Fruit fly (Drosophila melanogaster) whole organism, embryonic: ENCODE results near the gene CG32023.

Source experiments
- B-H2 ChIP-seq: fragments of 200-800 bp; sonication (Bioruptor generic); optimal IDR thresholded peaks from 2 replicates; lab custom pipeline; 2018; ENCODE audit warnings: missing biosample characterization, mild to moderate bottlenecking, missing genetic modification characterization
- BEAF-32 ChIP-seq: fragments of 200-800 bp; sonication (Bioruptor generic); optimal IDR thresholded peaks from 3 replicates; lab custom pipeline; 2017; ENCODE audit warnings: missing biosample characterization, missing genetic modification characterization, mild to moderate bottlenecking, moderate library complexity, missing genetic modification reagents
- CG1024 ChIP-seq: fragments of 200-800 bp; sonication (Bioruptor generic); IDR thresholded peaks from 2 replicates; pipeline ENCODE4 v1.3.6; 2022; ENCODE audit warnings: missing biosample characterization, missing genetic modification characterization
- CG10654 ChIP-seq: fragments of 200-800 bp; sonication (Bioruptor generic); optimal IDR thresholded peaks from 2 replicates; lab custom pipeline; 2016; ENCODE audit warnings: missing biosample characterization, missing genetic modification characterization
- CG11696 ChIP-seq: fragments of 200-800 bp; sonication (Bioruptor generic); IDR thresholded peaks from 2 replicates; pipeline ENCODE4 v1.3.6; 2022; ENCODE audit warnings: missing biosample characterization, missing genetic modification characterization
- CG1233 ChIP-seq: fragments of 200-800 bp; sonication (Bioruptor generic); optimal IDR thresholded peaks from 4 replicates; lab custom pipeline; 2018; ENCODE audit warnings: missing biosample characterization, mild to moderate bottlenecking, missing genetic modification characterization
- CG13296 ChIP-seq: fragments of 200-800 bp; sonication (Bioruptor generic); optimal IDR thresholded peaks from 3 replicates; lab custom pipeline; 2018; ENCODE audit warnings: missing biosample characterization, mild to moderate bottlenecking, missing genetic modification characterization
- CG13424 ChIP-seq: fragments of 200-800 bp; sonication (Bioruptor generic); optimal IDR thresholded peaks from 2 replicates; lab custom pipeline; 2019; ENCODE audit warnings: missing biosample characterization, mild to moderate bottlenecking, missing genetic modification characterization, moderate library complexity
- CG13624 ChIP-seq: fragments of 200-800 bp; sonication (Bioruptor generic); optimal IDR thresholded peaks from 2 replicates; lab custom pipeline; 2016; ENCODE audit warnings: missing biosample characterization, missing genetic modification characterization
- CG15011 ChIP-seq: fragments of 200-800 bp; sonication (Bioruptor generic); optimal IDR thresholded peaks from 3 replicates; lab custom pipeline; 2018; ENCODE audit warnings: missing biosample characterization, mild to moderate bottlenecking, missing genetic modification characterization
- CG17361 ChIP-seq: fragments of 200-800 bp; sonication (Bioruptor generic); IDR thresholded peaks from 3 replicates; pipeline ENCODE4 v1.3.6; 2022; ENCODE audit warnings: missing biosample characterization, missing genetic modification characterization
- CG1792 ChIP-seq: fragments of 200-800 bp; sonication (Bioruptor generic); optimal IDR thresholded peaks from 2 replicates; lab custom pipeline; 2016; ENCODE audit warnings: missing biosample characterization, missing genetic modification characterization
- CG18011 ChIP-seq: fragments of 200-800 bp; sonication (Bioruptor generic); optimal IDR thresholded peaks from 2 replicates; lab custom pipeline; 2017; ENCODE audit warnings: missing biosample characterization, missing genetic modification characterization, mild to moderate bottlenecking, moderate library complexity, missing genotype
- CG2875 ChIP-seq: fragments of 200-800 bp; sonication (Bioruptor generic); optimal IDR thresholded peaks from 2 replicates; lab custom pipeline; 2017; ENCODE audit warnings: missing biosample characterization, mild to moderate bottlenecking, missing genetic modification characterization, missing genetic modification reagents
- CG30403 ChIP-seq: fragments of 200-800 bp; sonication (Bioruptor generic); optimal IDR thresholded peaks from 3 replicates; lab custom pipeline; 2016; ENCODE audit warnings: missing biosample characterization, missing genetic modification characterization
- CG31224 ChIP-seq: fragments of 200-800 bp; sonication (Bioruptor generic); IDR thresholded peaks from 2 replicates; pipeline ENCODE4 v1.3.6; 2022; ENCODE audit warnings: missing biosample characterization, missing genetic modification characterization
- CG34376 ChIP-seq: fragments of 200-800 bp; sonication (Bioruptor generic); optimal IDR thresholded peaks from 2 replicates; lab custom pipeline; 2018; ENCODE audit warnings: missing biosample characterization, mild to moderate bottlenecking, missing genetic modification characterization
- CG3726 ChIP-seq: fragments of 200-800 bp; sonication (Bioruptor generic); IDR thresholded peaks from 3 replicates; pipeline ENCODE4, ENCODE4 v1.3.6; 2022; ENCODE audit warnings: missing biosample characterization, missing genetic modification characterization
- CG7357 ChIP-seq: fragments of 200-800 bp; sonication (Bioruptor generic); IDR thresholded peaks from 3 replicates; pipeline ENCODE4 v1.3.6; 2022; ENCODE audit warnings: missing biosample characterization, missing genetic modification characterization
- CG8765 ChIP-seq: fragments of 200-800 bp; sonication (Bioruptor generic); IDR thresholded peaks from 2 replicates; pipeline ENCODE4 v1.3.6; 2022; ENCODE audit warnings: missing biosample characterization, missing genetic modification characterization
- Elba2 ChIP-seq: fragments of 200-800 bp; sonication (Bioruptor generic); optimal IDR thresholded peaks from 3 replicates; lab custom pipeline; 2016; ENCODE audit warnings: missing biosample characterization, missing genetic modification characterization
- Ets65A ChIP-seq: fragments of 200-800 bp; sonication (Bioruptor generic); peaks from one replicate; lab custom pipeline; 2016; ENCODE audit warnings: missing biosample characterization, missing genetic modification characterization
- MESR4 ChIP-seq: fragments of 200-800 bp; sonication (Bioruptor generic); optimal IDR thresholded peaks from 2 replicates; lab custom pipeline; 2018; ENCODE audit warnings: missing biosample characterization, mild to moderate bottlenecking, missing genetic modification characterization, moderate library complexity
- NC2α ChIP-seq: fragments of 200-800 bp; sonication (Bioruptor generic); optimal IDR thresholded peaks from 2 replicates; lab custom pipeline; 2016; ENCODE audit warnings: missing biosample characterization, missing genetic modification characterization
- NfI ChIP-seq: fragments of 200-800 bp; sonication (Bioruptor generic); optimal IDR thresholded peaks from 3 replicates; lab custom pipeline; 2018; ENCODE audit warnings: missing biosample characterization, mild to moderate bottlenecking, missing genetic modification characterization, moderate library complexity
- PHDP ChIP-seq: fragments of 200-800 bp; sonication (Bioruptor generic); optimal IDR thresholded peaks from 3 replicates; lab custom pipeline; 2018; ENCODE audit warnings: missing biosample characterization, mild to moderate bottlenecking, missing genetic modification characterization, moderate library complexity
- Rfx ChIP-seq: fragments of 200-800 bp; sonication (Bioruptor generic); IDR thresholded peaks from 2 replicates; pipeline ENCODE4 v1.3.6; 2022; ENCODE audit warnings: missing biosample characterization, missing genetic modification characterization
- Six4 ChIP-seq: fragments of 200-800 bp; sonication (Bioruptor generic); optimal IDR thresholded peaks from 2 replicates; lab custom pipeline; 2016; ENCODE audit warnings: missing biosample characterization, missing genetic modification characterization
- ato ChIP-seq: fragments of 200-800 bp; sonication (Bioruptor generic); IDR thresholded peaks from 2 replicates; pipeline ENCODE4 v1.3.6; 2022; ENCODE audit warnings: missing biosample characterization, missing genetic modification characterization; ENCODE audit not compliant: partially characterized antibody
- bab2 ChIP-seq: fragments of 200-800 bp; sonication (Bioruptor generic); optimal IDR thresholded peaks from 2 replicates; lab custom pipeline; 2016; ENCODE audit warnings: missing biosample characterization, missing genetic modification characterization
- bcd ChIP-seq: fragments of 200-800 bp; sonication (Bioruptor generic); optimal IDR thresholded peaks from 2 replicates; lab custom pipeline; 2017; ENCODE audit warnings: missing biosample characterization, mild to moderate bottlenecking, missing genetic modification characterization
- dan ChIP-seq: fragments of 200-800 bp; sonication (Bioruptor generic); IDR thresholded peaks from 2 replicates; pipeline ENCODE4 v1.3.6; 2022; ENCODE audit warnings: missing biosample characterization, missing genetic modification characterization
- danr ChIP-seq: fragments of 200-800 bp; sonication (Bioruptor generic); IDR thresholded peaks from 2 replicates; pipeline ENCODE4 v1.3.6; 2022; ENCODE audit warnings: missing biosample characterization, missing genetic modification characterization
- exex ChIP-seq: fragments of 200-800 bp; sonication (Bioruptor generic); optimal IDR thresholded peaks from 4 replicates; lab custom pipeline; 2018; ENCODE audit warnings: missing biosample characterization, mild to moderate bottlenecking, missing genetic modification characterization, moderate library complexity
- fd64A ChIP-seq: fragments of 200-800 bp; sonication (Bioruptor generic); optimal IDR thresholded peaks from 3 replicates; lab custom pipeline; 2018; ENCODE audit warnings: missing biosample characterization, mild to moderate bottlenecking, missing genetic modification characterization
- fru ChIP-seq: fragments of >200 bp; optimal IDR thresholded peaks from 2 replicates; lab custom pipeline; 2017
- hb ChIP-seq: fragments of 200-800 bp; sonication (Bioruptor generic); IDR thresholded peaks from 3 replicates; pipeline ENCODE4 v1.3.6; 2022; ENCODE audit warnings: missing biosample characterization, missing genetic modification characterization; ENCODE audit not compliant: partially characterized antibody
- hkb ChIP-seq, 2 experiments: fragments of 200-800 bp in 1 of 2; fragments of >200 bp in 1 of 2; sonication (Bioruptor generic) in 1 of 2; IDR thresholded peaks in 1 of 2; optimal IDR thresholded peaks in 1 of 2; 2 replicates each; pipeline versions ENCODE4 v1.3.6 to Lab custom; 2017 to 2022; ENCODE audit warnings: missing biosample characterization in 1 of 2, missing genetic modification characterization in 1 of 2
- jigr1 ChIP-seq: fragments of 200-800 bp; sonication (Bioruptor generic); IDR thresholded peaks from 3 replicates; pipeline ENCODE4 v1.3.6; 2022; ENCODE audit warnings: missing biosample characterization, missing genetic modification characterization
- knrl ChIP-seq: fragments of 200-800 bp; sonication (Bioruptor generic); IDR thresholded peaks from 3 replicates; pipeline ENCODE4 v1.3.6; 2022; ENCODE audit warnings: missing biosample characterization, missing genetic modification characterization; ENCODE audit not compliant: partially characterized antibody
- lmd ChIP-seq: fragments of 200-800 bp; sonication (Bioruptor generic); IDR thresholded peaks from 2 replicates; pipeline ENCODE4 v1.3.6; 2022; ENCODE audit warnings: missing biosample characterization, missing genetic modification characterization
- lov ChIP-seq, 2 experiments: fragments of 200-800 bp in 1 of 2; fragments of >200 bp in 1 of 2; sonication (Bioruptor generic) in 1 of 2; IDR thresholded peaks in 1 of 2; optimal IDR thresholded peaks in 1 of 2; 2 replicates in 1 of 2; 3 replicates in 1 of 2; pipeline versions ENCODE4 v1.3.6 to Lab custom; 2017 to 2022; ENCODE audit warnings: missing biosample characterization in 1 of 2, missing genetic modification characterization in 1 of 2
- nerfin-2 ChIP-seq: fragments of 200-800 bp; sonication (Bioruptor generic); IDR thresholded peaks from 2 replicates; pipeline ENCODE4 v1.3.6; 2022; ENCODE audit warnings: missing biosample characterization, missing genetic modification characterization; ENCODE audit not compliant: partially characterized antibody
- nom ChIP-seq: fragments of 200-800 bp; sonication (Bioruptor generic); optimal IDR thresholded peaks from 2 replicates; lab custom pipeline; 2017; ENCODE audit warnings: missing biosample characterization, missing genetic modification characterization, mild to moderate bottlenecking, moderate library complexity, missing genetic modification reagents
- onecut ChIP-seq: fragments of 200-800 bp; sonication (Bioruptor generic); IDR thresholded peaks from 2 replicates; pipeline ENCODE4 v1.3.6; 2022; ENCODE audit warnings: missing biosample characterization, missing genetic modification characterization
- pb ChIP-seq: fragments of 200-800 bp; sonication (Bioruptor generic); optimal IDR thresholded peaks from 3 replicates; lab custom pipeline; 2016; ENCODE audit warnings: missing biosample characterization, missing genetic modification characterization
- phol ChIP-seq: fragments of 200-800 bp; sonication (Bioruptor generic); optimal IDR thresholded peaks from 3 replicates; lab custom pipeline; 2018; ENCODE audit warnings: missing biosample characterization, mild to moderate bottlenecking, missing genetic modification characterization, moderate library complexity
- pros ChIP-seq: fragments of 200-800 bp; sonication (Bioruptor generic); optimal IDR thresholded peaks from 3 replicates; lab custom pipeline; 2019; ENCODE audit warnings: missing biosample characterization, mild to moderate bottlenecking, missing genetic modification characterization, moderate library complexity
- sens-2 ChIP-seq: fragments of 200-800 bp; sonication (Bioruptor generic); IDR thresholded peaks from 2 replicates; pipeline ENCODE4 v1.3.6; 2022; ENCODE audit warnings: missing biosample characterization, missing genetic modification characterization
- shn ChIP-seq: fragments of 200-800 bp; sonication (Bioruptor generic); optimal IDR thresholded peaks from 3 replicates; lab custom pipeline; 2016; ENCODE audit warnings: missing biosample characterization, missing genetic modification characterization
- sisA ChIP-seq: fragments of 200-800 bp; sonication (Bioruptor generic); IDR thresholded peaks from 2 replicates; pipeline ENCODE4 v1.3.6; 2022; ENCODE audit warnings: missing biosample characterization, missing genetic modification characterization

The CG32023 gene

dm6 chr3L:8852907-8853306 is 48.9 kb upstream of the CG32023 start (continued):
- TF ChIP-seq MESR4: no peak
- TF ChIP-seq CG13424 (tag; lab: Kevin White, UChicago): no peak
- TF ChIP-seq B-H2 (GFP tag; lab: Kevin White, UChicago): no peak
- no peak for TF ChIP-seq hb
- no peak for TF ChIP-seq danr (GFP tag; lab: Robert Waterston, UW)
- TF ChIP-seq fd64A: no peak
- no peak for TF ChIP-seq bcd (GFP tag; lab: Kevin White, UChicago)
- no peak for TF ChIP-seq CG11696
- TF ChIP-seq CG7357 (GFP tag; lab: Robert Waterston, UW): 0 out of 3 replicates have a peak, but pooled peaks have one; percentile 38
- no peak for TF ChIP-seq jigr1
- TF ChIP-seq BEAF-32 (GFP tag; lab: Kevin White, UChicago): no peak
- TF ChIP-seq phol (tag; lab: Kevin White, UChicago): no peak
- TF ChIP-seq lov (optimal IDR thresholded peaks at IDR 0.05; lab: Kevin White, UChicago): no peak
- TF ChIP-seq lov (GFP tag; IDR thresholded peaks at IDR 0.05; lab: Robert Waterston, UW): no peak
- no peak for TF ChIP-seq onecut (GFP tag; lab: Robert Waterston, UW)
- no peak for TF ChIP-seq nerfin-2 (GFP tag; lab: Robert Waterston, UW)
- no peak for TF ChIP-seq CG18011 (GFP tag; lab: Kevin White, UChicago)
- TF ChIP-seq pb (GFP tag; lab: Kevin White, UChicago): peak; percentile 1
- 0 out of 2 replicates have a peak, but pooled peaks have one; percentile 17 for TF ChIP-seq dan
- TF ChIP-seq NC2α (GFP tag; lab: Kevin White, UChicago): no peak
- peak; percentile 35 for TF ChIP-seq CG30403
- TF ChIP-seq CG1792: no peak
- TF ChIP-seq CG34376 (GFP tag; lab: Kevin White, UChicago): no peak
- no peak for TF ChIP-seq hkb (optimal IDR thresholded peaks at IDR 0.05; lab: Kevin White, UChicago)
- TF ChIP-seq hkb (GFP tag; IDR thresholded peaks at IDR 0.05; lab: Robert Waterston, UW): peak; percentile 66
- TF ChIP-seq CG3726 (GFP tag; lab: Robert Waterston, UW): 0 out of 3 replicates have a peak, but pooled peaks have one; percentile 8
- TF ChIP-seq pros: no peak
- TF ChIP-seq exex (tag; lab: Kevin White, UChicago): no peak
- TF ChIP-seq CG2875 (GFP tag; lab: Kevin White, UChicago): no peak
- peak; percentile 67 for TF ChIP-seq Rfx (GFP tag; lab: Robert Waterston, UW)
- no peak for TF ChIP-seq Six4
- no peak for TF ChIP-seq CG1233 (GFP tag; lab: Kevin White, UChicago)
- no peak for TF ChIP-seq fru (lab: Kevin White, UChicago)
- no peak for TF ChIP-seq sens-2 (GFP tag; lab: Robert Waterston, UW)
- peak; percentile 46; the same call in 1 of the 2 replicates for TF ChIP-seq CG31224
- TF ChIP-seq CG13296 (GFP tag; lab: Kevin White, UChicago): no peak
- TF ChIP-seq NfI: peak; percentile 19
- no peak for TF ChIP-seq nom (GFP tag; lab: Kevin White, UChicago)
- TF ChIP-seq ato (GFP tag; lab: Robert Waterston, UW): no peak
- no peak for TF ChIP-seq CG17361 (GFP tag; lab: Robert Waterston, UW)
- no peak for TF ChIP-seq CG10654 (GFP tag; lab: Kevin White, UChicago)
- TF ChIP-seq shn: no peak
- TF ChIP-seq lmd: peak; percentile 47
- no peak for TF ChIP-seq CG15011 (GFP tag; lab: Kevin White, UChicago)
- TF ChIP-seq CG13624 (GFP tag; lab: Kevin White, UChicago): peak; percentile 15
- TF ChIP-seq Elba2 (GFP tag; lab: Kevin White, UChicago): no peak
- no peak for TF ChIP-seq CG8765 (GFP tag; lab: Robert Waterston, UW)
- peak; percentile 96 for TF ChIP-seq Ets65A
- TF ChIP-seq PHDP (tag; lab: Kevin White, UChicago): peak; percentile 20
- peak; percentile 55; the same call in 1 of the 2 replicates for TF ChIP-seq sisA (GFP tag; lab: Robert Waterston, UW)
- peak; percentile 45 for TF ChIP-seq bab2 (GFP tag; lab: Kevin White, UChicago)
- TF ChIP-seq knrl (GFP tag; lab: Robert Waterston, UW): no peak
- TF ChIP-seq CG1024 (GFP tag; lab: Robert Waterston, UW): no peak
